Fruit fly (Drosophila melanogaster) whole organism, embryonic: ENCODE data around the gene Sgs5bis.

Experiments
- Antp ChIP-seq: fragments of 200-800 bp; sonication (Bioruptor generic); optimal IDR thresholded peaks from 3 replicates; lab custom pipeline; 2016; ENCODE audit warnings: missing biosample characterization, missing genetic modification characterization
- Atf3 ChIP-seq: fragments of 200-800 bp; sonication (Bioruptor generic); optimal IDR thresholded peaks from 3 replicates; lab custom pipeline; 2016; ENCODE audit warnings: missing biosample characterization, missing genetic modification characterization
- CG10147 ChIP-seq: fragments of 200-800 bp; sonication (Bioruptor generic); optimal IDR thresholded peaks from 2 replicates; lab custom pipeline; 2019; ENCODE audit warnings: missing biosample characterization, mild to moderate bottlenecking, missing genetic modification characterization, moderate library complexity
- CG1024 ChIP-seq: fragments of 200-800 bp; sonication (Bioruptor generic); IDR thresholded peaks from 2 replicates; pipeline ENCODE4 v1.3.6; 2022; ENCODE audit warnings: missing biosample characterization, missing genetic modification characterization
- CG11093 ChIP-seq: fragments of 200-800 bp; sonication (Bioruptor generic); IDR thresholded peaks from 3 replicates; pipeline ENCODE4 v1.3.6; 2022; ENCODE audit warnings: missing biosample characterization, missing genetic modification characterization
- CG11504 ChIP-seq: fragments of 200-800 bp; sonication (Bioruptor generic); optimal IDR thresholded peaks from 3 replicates; lab custom pipeline; 2019; ENCODE audit warnings: missing biosample characterization, mild to moderate bottlenecking, missing genetic modification characterization, moderate library complexity
- CG11695 ChIP-seq: fragments of 200-800 bp; sonication (Bioruptor generic); IDR thresholded peaks from 3 replicates; pipeline ENCODE4 v1.3.6; 2022; ENCODE audit warnings: missing biosample characterization, missing genetic modification characterization
- CG12744 ChIP-seq: fragments of 200-800 bp; sonication (Bioruptor generic); optimal IDR thresholded peaks from 2 replicates; lab custom pipeline; 2016; ENCODE audit warnings: missing biosample characterization, missing genetic modification characterization
- CG14860 ChIP-seq: fragments of 200-800 bp; sonication (Bioruptor generic); IDR thresholded peaks from 3 replicates; pipeline ENCODE4 v1.3.6; 2022; ENCODE audit warnings: missing biosample characterization, missing genetic modification characterization; ENCODE audit not compliant: partially characterized antibody
- CG2875 ChIP-seq: fragments of 200-800 bp; sonication (Bioruptor generic); optimal IDR thresholded peaks from 2 replicates; lab custom pipeline; 2017; ENCODE audit warnings: missing biosample characterization, mild to moderate bottlenecking, missing genetic modification characterization, missing genetic modification reagents
- CG32772 ChIP-seq: fragments of 200-800 bp; sonication (Bioruptor generic); IDR thresholded peaks from 2 replicates; pipeline ENCODE4 v1.3.6; 2022; ENCODE audit warnings: missing biosample characterization, missing genetic modification characterization
- CG33213 ChIP-seq: fragments of 200-800 bp; sonication (Bioruptor generic); optimal IDR thresholded peaks from 3 replicates; lab custom pipeline; 2016; ENCODE audit warnings: missing biosample characterization, missing genetic modification characterization
- CG3847 ChIP-seq: fragments of 200-800 bp; sonication (Bioruptor generic); IDR thresholded peaks from 2 replicates; pipeline ENCODE4 v1.3.6; 2022; ENCODE audit warnings: missing biosample characterization, missing genetic modification characterization
- CG3995 ChIP-seq: fragments of 200-800 bp; sonication (Bioruptor generic); optimal IDR thresholded peaks from 3 replicates; lab custom pipeline; 2016; ENCODE audit warnings: missing biosample characterization, missing genetic modification characterization
- CG4707 ChIP-seq: fragments of 200-800 bp; sonication (Bioruptor generic); optimal IDR thresholded peaks from 2 replicates; lab custom pipeline; 2018; ENCODE audit warnings: missing biosample characterization, mild to moderate bottlenecking, missing genetic modification characterization, moderate library complexity
- CG5180 ChIP-seq: fragments of 200-800 bp; sonication (Bioruptor generic); optimal IDR thresholded peaks from 3 replicates; lab custom pipeline; 2017; ENCODE audit warnings: missing biosample characterization, missing genetic modification characterization, mild to moderate bottlenecking, moderate library complexity, missing genetic modification reagents
- CG6654 ChIP-seq: fragments of 200-800 bp; sonication (Bioruptor generic); optimal IDR thresholded peaks from 2 replicates; lab custom pipeline; 2017; ENCODE audit warnings: missing biosample characterization, mild to moderate bottlenecking, missing genetic modification characterization
- CG7556 ChIP-seq: fragments of 200-800 bp; sonication (Bioruptor generic); optimal IDR thresholded peaks from 2 replicates; lab custom pipeline; 2017; ENCODE audit warnings: missing biosample characterization, mild to moderate bottlenecking, missing genetic modification characterization
- CG8478 ChIP-seq: fragments of >200 bp; optimal IDR thresholded peaks from 2 replicates; lab custom pipeline; 2018
- CG9215 ChIP-seq: fragments of 200-800 bp; sonication (Bioruptor generic); IDR thresholded peaks from 2 replicates; pipeline ENCODE4 v1.3.6; 2022; ENCODE audit warnings: missing biosample characterization, missing genetic modification characterization
- Ets65A ChIP-seq: fragments of 200-800 bp; sonication (Bioruptor generic); peaks from one replicate; lab custom pipeline; 2016; ENCODE audit warnings: missing biosample characterization, missing genetic modification characterization
- HHEX ChIP-seq: fragments of 200-800 bp; sonication (Bioruptor generic); optimal IDR thresholded peaks from 3 replicates; lab custom pipeline; 2017; ENCODE audit warnings: missing biosample characterization, mild to moderate bottlenecking, missing genetic modification characterization, missing genetic modification reagents
- HLHmδ ChIP-seq: fragments of 200-800 bp; sonication (Bioruptor generic); optimal IDR thresholded peaks from 2 replicates; lab custom pipeline; 2018; ENCODE audit warnings: missing biosample characterization, mild to moderate bottlenecking, missing genetic modification characterization, moderate library complexity
- Hmx ChIP-seq: fragments of 200-800 bp; sonication (Bioruptor generic); optimal IDR thresholded peaks from 2 replicates; lab custom pipeline; 2016; ENCODE audit warnings: missing biosample characterization, missing genetic modification characterization
- Lpt ChIP-seq: fragments of >200 bp; optimal IDR thresholded peaks from 2 replicates; lab custom pipeline; 2018; ENCODE audit warnings: missing biosample characterization, missing genetic modification characterization
- MESR4 ChIP-seq: fragments of 200-800 bp; sonication (Bioruptor generic); optimal IDR thresholded peaks from 2 replicates; lab custom pipeline; 2018; ENCODE audit warnings: missing biosample characterization, mild to moderate bottlenecking, missing genetic modification characterization, moderate library complexity
- MTF-1 ChIP-seq: fragments of 200-800 bp; sonication (Bioruptor generic); optimal IDR thresholded peaks from 2 replicates; lab custom pipeline; 2018; ENCODE audit warnings: missing biosample characterization, mild to moderate bottlenecking, missing genetic modification characterization, borderline replicate concordance
- NFAT ChIP-seq: fragments of 200-800 bp; sonication (Bioruptor generic); IDR thresholded peaks from 2 replicates; pipeline ENCODE4 v1.3.6; 2022; ENCODE audit warnings: missing biosample characterization, missing genetic modification characterization
- Nf-YB ChIP-seq: fragments of 200-800 bp; sonication (Bioruptor generic); optimal IDR thresholded peaks from 3 replicates; lab custom pipeline; 2019; ENCODE audit warnings: missing biosample characterization, mild to moderate bottlenecking, missing genetic modification characterization, moderate library complexity
- Trl ChIP-seq, 3 experiments: fragments of >200 bp in 2 of 3; fragments of 200-800 bp in 1 of 3; sonication (Bioruptor generic) in 1 of 3; optimal IDR thresholded peaks; 2 replicates in 1 of 3; 3 replicates in 2 of 3; lab custom pipeline; 2016 to 2017; ENCODE audit warnings: missing biosample characterization in 1 of 3, missing genetic modification characterization in 1 of 3
- Vsx1 ChIP-seq: fragments of 200-800 bp; sonication (Bioruptor generic); optimal IDR thresholded peaks from 2 replicates; lab custom pipeline; 2017; ENCODE audit warnings: missing biosample characterization, mild to moderate bottlenecking, missing genetic modification characterization, missing genetic modification reagents
- YL-1 ChIP-seq: fragments of 200-800 bp; sonication (Bioruptor generic); optimal IDR thresholded peaks from 3 replicates; lab custom pipeline; 2017; ENCODE audit warnings: missing biosample characterization, mild to moderate bottlenecking, missing genetic modification characterization
- chinmo ChIP-seq: fragments of 200-800 bp; sonication (Bioruptor generic); IDR thresholded peaks from 4 replicates; pipeline ENCODE4 v1.3.6; 2022; ENCODE audit warnings: missing biosample characterization, missing genetic modification characterization; ENCODE audit not compliant: partially characterized antibody
- corto ChIP-seq: fragments of 200-800 bp; sonication (Bioruptor generic); optimal IDR thresholded peaks from 2 replicates; lab custom pipeline; 2016; ENCODE audit warnings: missing biosample characterization, mild to moderate bottlenecking, missing genetic modification characterization, moderate library complexity
- exex ChIP-seq: fragments of 200-800 bp; sonication (Bioruptor generic); optimal IDR thresholded peaks from 4 replicates; lab custom pipeline; 2018; ENCODE audit warnings: missing biosample characterization, mild to moderate bottlenecking, missing genetic modification characterization, moderate library complexity
- grn ChIP-seq: fragments of 200-800 bp; sonication (Bioruptor generic); optimal IDR thresholded peaks from 3 replicates; lab custom pipeline; 2017; ENCODE audit warnings: missing biosample characterization, missing genetic modification characterization
- kah ChIP-seq: fragments of 200-800 bp; sonication (Bioruptor generic); optimal IDR thresholded peaks from 2 replicates; lab custom pipeline; 2018; ENCODE audit warnings: missing biosample characterization, mild to moderate bottlenecking, missing genetic modification characterization
- lmd ChIP-seq: fragments of 200-800 bp; sonication (Bioruptor generic); IDR thresholded peaks from 2 replicates; pipeline ENCODE4 v1.3.6; 2022; ENCODE audit warnings: missing biosample characterization, missing genetic modification characterization
- luna ChIP-seq: fragments of 200-800 bp; sonication (Bioruptor generic); optimal IDR thresholded peaks from 2 replicates; lab custom pipeline; 2016; ENCODE audit warnings: missing biosample characterization, missing genetic modification characterization
- nau ChIP-seq: fragments of 200-800 bp; sonication (Bioruptor generic); optimal IDR thresholded peaks from 3 replicates; lab custom pipeline; 2017; ENCODE audit warnings: missing biosample characterization, mild to moderate bottlenecking, missing genetic modification characterization, missing genetic modification reagents
- onecut ChIP-seq: fragments of 200-800 bp; sonication (Bioruptor generic); IDR thresholded peaks from 2 replicates; pipeline ENCODE4 v1.3.6; 2022; ENCODE audit warnings: missing biosample characterization, missing genetic modification characterization
- rib ChIP-seq: fragments of 200-800 bp; sonication (Bioruptor generic); IDR thresholded peaks from 2 replicates; pipeline ENCODE4 v1.3.6; 2022; ENCODE audit warnings: missing biosample characterization, missing genetic modification characterization
- salm ChIP-seq: fragments of 200-800 bp; sonication (Bioruptor generic); optimal IDR thresholded peaks from 2 replicates; lab custom pipeline; 2018; ENCODE audit warnings: missing biosample characterization, mild to moderate bottlenecking, missing genetic modification characterization
- sqz ChIP-seq: fragments of 200-800 bp; sonication (Bioruptor generic); optimal IDR thresholded peaks from 3 replicates; lab custom pipeline; 2018; ENCODE audit warnings: missing biosample characterization, mild to moderate bottlenecking, missing genetic modification characterization
- tna ChIP-seq: fragments of 200-800 bp; sonication (Bioruptor generic); IDR thresholded peaks from 2 replicates; pipeline ENCODE4 v1.3.6; 2022; ENCODE audit warnings: missing biosample characterization, missing genetic modification characterization; ENCODE audit not compliant: partially characterized antibody
- toy ChIP-seq: fragments of 200-800 bp; sonication (Bioruptor generic); IDR thresholded peaks from 2 replicates; pipeline ENCODE4 v1.3.6; 2022; ENCODE audit warnings: missing biosample characterization, missing genetic modification characterization
- tup ChIP-seq: fragments of 200-800 bp; sonication (Bioruptor generic); optimal IDR thresholded peaks from 2 replicates; lab custom pipeline; 2016; ENCODE audit warnings: missing biosample characterization, mild to moderate bottlenecking, missing genetic modification characterization, moderate library complexity
- wek ChIP-seq: fragments of 200-800 bp; sonication (Bioruptor generic); optimal IDR thresholded peaks from 3 replicates; lab custom pipeline; 2018; ENCODE audit warnings: missing biosample characterization, mild to moderate bottlenecking, missing genetic modification characterization, moderate library complexity
- yki ChIP-seq: fragments of >200 bp; optimal IDR thresholded peaks from 3 replicates; lab custom pipeline; 2018

Sgs5bis gene

DNA sequence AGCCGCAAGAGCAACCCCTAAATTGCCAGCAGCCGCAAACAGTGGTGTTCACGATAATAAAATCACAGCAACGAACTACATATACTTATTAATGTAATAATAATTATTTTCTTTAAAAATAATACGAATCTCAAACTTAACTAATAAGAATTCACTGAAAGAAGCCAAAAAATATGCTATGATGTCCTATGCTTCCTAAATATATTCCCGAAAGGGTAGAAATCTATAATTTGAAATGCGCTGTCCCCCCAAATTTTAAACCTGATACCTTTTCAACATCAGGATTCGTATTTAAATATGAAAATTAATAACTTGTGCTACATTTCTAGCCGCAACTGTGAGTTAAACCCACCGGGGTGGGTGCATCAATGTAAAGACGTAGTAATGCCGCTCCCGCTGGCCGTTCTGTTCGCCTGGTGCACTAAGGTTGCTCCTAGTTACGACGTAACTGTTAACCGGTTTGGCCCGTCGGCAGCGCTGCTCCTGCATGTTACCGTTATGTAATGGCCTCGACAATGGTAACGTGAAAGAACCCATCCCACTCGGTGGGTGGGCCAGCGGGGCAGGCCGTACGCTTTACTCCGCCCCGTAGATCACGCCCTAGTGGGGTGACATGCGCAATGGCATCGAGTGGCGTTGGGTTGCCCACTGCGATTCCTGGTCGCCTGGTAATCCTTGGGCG, 10.2 kb downstream of the Sgs5bis start (continued):
- TF ChIP-seq nau (GFP tag; lab: Kevin White, UChicago) = peak; percentile 26
- peak; percentile 75 for TF ChIP-seq salm (tag; lab: Kevin White, UChicago)
- TF ChIP-seq onecut = peak; percentile 58; the same call in 1 of the 2 replicates
- no peak for TF ChIP-seq toy
- TF ChIP-seq Hmx (GFP tag; lab: Kevin White, UChicago) = no peak
- peak; percentile 83 for TF ChIP-seq lmd (GFP tag; lab: Robert Waterston, UW)
- TF ChIP-seq CG33213 (GFP tag; lab: Kevin White, UChicago) = peak; percentile 19
- TF ChIP-seq exex (tag; lab: Kevin White, UChicago) = peak; percentile 32
- TF ChIP-seq CG10147 (GFP tag; lab: Kevin White, UChicago) = peak; percentile 87
- peak; percentile 82 for TF ChIP-seq sqz
- TF ChIP-seq CG2875 (GFP tag; lab: Kevin White, UChicago) = peak; percentile 72
- TF ChIP-seq kah = peak; percentile 71
- no peak for TF ChIP-seq CG12744 (GFP tag; lab: Kevin White, UChicago)
- no peak for TF ChIP-seq Antp (GFP tag; lab: Kevin White, UChicago)
- TF ChIP-seq tup (GFP tag; lab: Kevin White, UChicago) = peak; percentile 7
- no peak for TF ChIP-seq Trl (optimal IDR thresholded peaks at IDR 0.05; lab: Kevin White, UChicago)
- peak; percentile 7 for TF ChIP-seq Trl (GFP tag; optimal IDR thresholded peaks at IDR 0.05; lab: Kevin White, UChicago)
- TF ChIP-seq CG11093 (GFP tag; lab: Robert Waterston, UW) = peak; percentile 60; the same call in 2 of the 3 replicates
- TF ChIP-seq Ets65A (GFP tag; lab: Kevin White, UChicago) = peak; percentile 65
- TF ChIP-seq tna (GFP tag; lab: Robert Waterston, UW) = no peak
- TF ChIP-seq CG6654 (GFP tag; lab: Kevin White, UChicago) = peak; percentile 55
- no peak for TF ChIP-seq HLHmδ
- TF ChIP-seq CG32772 (GFP tag; lab: Robert Waterston, UW) = peak; percentile 69
- peak; percentile 69 for TF ChIP-seq YL-1 (GFP tag; lab: Kevin White, UChicago)
- no peak for TF ChIP-seq CG3995
- peak; percentile 95 for TF ChIP-seq CG7556 (GFP tag; lab: Kevin White, UChicago)
- peak; percentile 57 for TF ChIP-seq MTF-1 (GFP tag; lab: Kevin White, UChicago)
- TF ChIP-seq CG11695 (GFP tag; lab: Robert Waterston, UW) = peak; percentile 76
- TF ChIP-seq CG11504 = peak; percentile 91
- 0 out of 2 replicates have a peak, but pooled peaks have one; percentile 40 for TF ChIP-seq NFAT (GFP tag; lab: Robert Waterston, UW)
- no peak for TF ChIP-seq CG1024 (GFP tag; lab: Robert Waterston, UW)
- TF ChIP-seq CG9215 = peak; percentile 47
- TF ChIP-seq CG8478 (lab: Kevin White, UChicago) = peak; percentile 57
- TF ChIP-seq CG3847 (GFP tag; lab: Robert Waterston, UW) = peak; percentile 64
- no peak for TF ChIP-seq wek
- no peak for TF ChIP-seq corto
- TF ChIP-seq luna (GFP tag; lab: Kevin White, UChicago) = no peak
- TF ChIP-seq CG14860 = 0 out of 3 replicates have a peak, but pooled peaks have one; percentile 30
- TF ChIP-seq chinmo (GFP tag; lab: Robert Waterston, UW) = peak; percentile 68; the same call in 1 of the 4 replicates
- TF ChIP-seq yki (lab: Kevin White, UChicago) = no peak
- peak; percentile 75 for TF ChIP-seq HHEX (GFP tag; lab: Kevin White, UChicago)
- peak; percentile 46 for TF ChIP-seq CG4707 (GFP tag; lab: Kevin White, UChicago)
- no peak for TF ChIP-seq MESR4 (GFP tag; lab: Kevin White, UChicago)
- peak; percentile 44 for TF ChIP-seq Nf-YB (GFP tag; lab: Kevin White, UChicago)
- TF ChIP-seq CG5180 = peak; percentile 65
- TF ChIP-seq grn (GFP tag; lab: Kevin White, UChicago) = no peak
- TF ChIP-seq Lpt (GFP tag; lab: Kevin White, UChicago) = no peak
- TF ChIP-seq rib (GFP tag; lab: Robert Waterston, UW) = no peak
- peak; percentile 70 for TF ChIP-seq Vsx1 (GFP tag; lab: Kevin White, UChicago)
- no peak for TF ChIP-seq Atf3 (GFP tag; lab: Kevin White, UChicago)
